Fruit fly (Drosophila melanogaster): ENCODE results near the gene CG13116.

Gene CG13116

dm6 chr2L:9700454-9700853 lies 29.3 kb upstream of the CG13116 start, which contains the start of gene pelo (continued):
- TF ChIP-seq CG5180 (GFP tag; optimal IDR thresholded peaks at IDR 0.05): no peak
- TF ChIP-seq CG11456 (GFP tag; IDR thresholded peaks at IDR 0.05): peak; percentile 37; the same call in 1 of the 3 replicates
- no peak for TF ChIP-seq Hmx (GFP tag; optimal IDR thresholded peaks at IDR 0.05)
- peak; percentile 22 for TF ChIP-seq Abd-B (GFP tag; optimal IDR thresholded peaks at IDR 0.05)
- peak; percentile 67 for TF ChIP-seq YL-1 (GFP tag; optimal IDR thresholded peaks at IDR 0.05)
- TF ChIP-seq CG17186 (GFP tag; optimal IDR thresholded peaks at IDR 0.05): peak; percentile 11
- TF ChIP-seq CG2199 (GFP tag; IDR thresholded peaks at IDR 0.05): no peak
- peak; percentile 79 for TF ChIP-seq CG12659 (GFP tag; optimal IDR thresholded peaks at IDR 0.05)
- peak; percentile 2 for TF ChIP-seq CG2875 (GFP tag; optimal IDR thresholded peaks at IDR 0.05)
- TF ChIP-seq wor (GFP tag; IDR thresholded peaks at IDR 0.05): no peak
- peak; percentile 55 for TF ChIP-seq CG30020 (tag; optimal IDR thresholded peaks at IDR 0.05)
- peak; percentile 79 for TF ChIP-seq slbo (GFP tag; IDR thresholded peaks at IDR 0.05)
- peak; percentile 56 for TF ChIP-seq ind (GFP tag; optimal IDR thresholded peaks at IDR 0.05)
- TF ChIP-seq CG14667 (GFP tag; IDR thresholded peaks at IDR 0.05): no peak
- TF ChIP-seq sd (tag; optimal IDR thresholded peaks at IDR 0.05): peak; percentile 60
- peak; percentile 54 for TF ChIP-seq kah (GFP tag; optimal IDR thresholded peaks at IDR 0.05)
- TF ChIP-seq knrl (GFP tag; IDR thresholded peaks at IDR 0.05; ENCODE audit: partially characterized antibody): no peak; the same call in 2 of the 3 replicates
- no peak for TF ChIP-seq CG2129 (GFP tag; IDR thresholded peaks at IDR 0.05; ENCODE audit: partially characterized antibody)
- TF ChIP-seq Elba2 (GFP tag; optimal IDR thresholded peaks at IDR 0.05): peak; percentile 1
- 0 out of 3 replicates have a peak, but pooled peaks have one; percentile 6 for TF ChIP-seq CG2889 (GFP tag; IDR thresholded peaks at IDR 0.05)
- TF ChIP-seq tup (GFP tag; optimal IDR thresholded peaks at IDR 0.05): peak; percentile 39
- TF ChIP-seq CG3281 (GFP tag; optimal IDR thresholded peaks at IDR 0.05): peak; percentile 73
- TF ChIP-seq lola (GFP tag; optimal IDR thresholded peaks at IDR 0.05): peak in 1 of 3 experiments; percentile 51
- TF ChIP-seq NFAT (GFP tag; IDR thresholded peaks at IDR 0.05): no peak
- no peak for TF ChIP-seq tll (GFP tag; optimal IDR thresholded peaks at IDR 0.05)
- TF ChIP-seq mam (GFP tag; optimal IDR thresholded peaks at IDR 0.05): no peak
- TF ChIP-seq CG34224 (GFP tag; IDR thresholded peaks at IDR 0.05; ENCODE audit: partially characterized antibody): no peak
- TF ChIP-seq da (GFP tag; optimal IDR thresholded peaks at IDR 0.05): no peak
- TF ChIP-seq ap (GFP tag; IDR thresholded peaks at IDR 0.05): no peak
- no peak for TF ChIP-seq CG7745 (tag; optimal IDR thresholded peaks at IDR 0.05)
- TF ChIP-seq CG14965 (GFP tag; optimal IDR thresholded peaks at IDR 0.05; ENCODE audit: borderline replicate concordance): no peak
- no peak for TF ChIP-seq sr (GFP tag; IDR thresholded peaks at IDR 0.05)
- peak; percentile 21 for TF ChIP-seq CG12219 (GFP tag; optimal IDR thresholded peaks at IDR 0.05)
- peak; percentile 44 for TF ChIP-seq B-H2 (GFP tag; optimal IDR thresholded peaks at IDR 0.05)
- TF ChIP-seq CTCF (GFP tag; optimal IDR thresholded peaks at IDR 0.05): no peak
- peak; percentile 75 for TF ChIP-seq Fer1 (GFP tag; optimal IDR thresholded peaks at IDR 0.05)
- TF ChIP-seq CG18619 (GFP tag; optimal IDR thresholded peaks at IDR 0.05): peak; percentile 56
- no peak for TF ChIP-seq Tbp (GFP tag; optimal IDR thresholded peaks at IDR 0.05)
- TF ChIP-seq CG10274 (GFP tag; optimal IDR thresholded peaks at IDR 0.05): peak; percentile 1
- TF ChIP-seq amos (GFP tag; IDR thresholded peaks at IDR 0.05; ENCODE audit: partially characterized antibody): no peak
- TF ChIP-seq HmgZ (tag; optimal IDR thresholded peaks at IDR 0.05): peak; percentile 86
- TF ChIP-seq CG15269 (tag; optimal IDR thresholded peaks at IDR 0.05): peak; percentile 61
- TF ChIP-seq dati (GFP tag; IDR thresholded peaks at IDR 0.05): no peak
- TF ChIP-seq CrebB (tag; optimal IDR thresholded peaks at IDR 0.05): no peak
- TF ChIP-seq CG4282 (GFP tag; optimal IDR thresholded peaks at IDR 0.05): no peak
- TF ChIP-seq CG16779 (GFP tag; IDR thresholded peaks at IDR 0.05): no peak
- TF ChIP-seq CG6765 (GFP tag; optimal IDR thresholded peaks at IDR 0.05): peak; percentile 41
- no peak for TF ChIP-seq gt (GFP tag; IDR thresholded peaks at IDR 0.05)
- TF ChIP-seq CG18476 (GFP tag; optimal IDR thresholded peaks at IDR 0.05): peak; percentile 39
- peak; percentile 91 for TF ChIP-seq MBD-R2 (GFP tag; IDR thresholded peaks at IDR 0.05)
- peak; percentile 74 for TF ChIP-seq Meics (GFP tag; optimal IDR thresholded peaks at IDR 0.05)
